Fruit fly (Drosophila melanogaster): Measurements from ENCODE around the gene CG42464.

The CG42464 gene

DNA sequence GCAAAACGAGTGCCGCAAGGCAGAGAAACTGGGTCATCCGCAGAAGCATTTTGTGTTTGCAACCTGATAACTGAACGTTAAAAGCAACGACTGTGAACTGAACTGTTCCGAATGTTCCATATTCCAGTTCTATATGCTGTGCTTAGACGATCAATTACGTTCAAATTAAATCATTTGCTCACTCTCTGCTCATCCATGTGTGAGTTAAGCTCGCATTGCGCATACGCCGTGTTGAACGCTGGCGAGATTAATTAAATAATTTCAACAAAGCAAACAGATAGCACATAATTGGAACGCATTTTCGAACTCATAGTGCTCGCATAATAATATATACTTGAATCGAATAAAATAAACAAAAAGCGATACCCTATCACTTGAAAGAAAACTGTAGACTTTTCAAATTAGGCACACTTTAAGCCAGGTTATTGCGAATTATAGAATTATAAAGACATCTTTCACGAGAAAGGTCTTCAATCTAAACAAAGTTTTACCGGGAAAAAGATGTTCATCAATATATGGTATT is at the start of gene CG42464, which contains the start of gene CG10031:
Gene CG42464, plus strand, starts transcription at position 473 of the 523 bp plus-strand sequence.
Gene CG10031, minus strand, starts transcription at position 101 of the 523 bp plus-strand sequence.
- no peak for TF ChIP-seq noc (tag; optimal IDR thresholded peaks at IDR 0.05)

DNA sequence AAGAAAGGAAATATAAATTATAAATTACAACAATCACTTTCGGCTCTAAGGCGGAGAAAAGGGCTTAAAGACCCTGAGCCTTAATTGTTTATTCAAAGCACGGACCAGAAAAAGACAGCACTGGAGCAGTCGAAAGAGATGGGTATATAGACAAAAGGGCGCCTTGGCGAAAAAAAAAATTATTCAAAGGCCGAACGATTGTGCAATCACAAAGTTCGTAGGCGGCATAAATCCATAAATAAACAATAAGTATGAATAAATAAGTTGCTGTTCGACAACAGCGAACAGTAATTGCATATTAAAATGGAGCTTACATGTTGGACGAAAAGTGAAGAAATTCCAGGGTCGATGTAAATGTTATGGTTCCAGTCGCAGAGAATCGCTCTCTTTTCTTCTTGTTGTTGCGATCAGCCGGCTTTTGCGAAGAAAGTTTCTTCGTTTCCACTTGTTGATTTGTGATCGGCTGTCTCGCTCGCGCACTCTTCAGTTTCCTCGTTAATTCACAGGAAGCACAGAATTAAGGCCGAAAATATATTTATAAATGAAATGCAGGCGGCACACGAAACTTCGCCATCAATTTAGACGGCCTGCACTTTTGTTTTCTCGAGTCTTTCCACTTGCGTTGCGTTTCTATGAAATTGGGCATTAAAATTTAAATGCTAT is 44.2 kb upstream of the CG42464 start:
- TF ChIP-seq noc (tag; optimal IDR thresholded peaks at IDR 0.05) = no peak

DNA sequence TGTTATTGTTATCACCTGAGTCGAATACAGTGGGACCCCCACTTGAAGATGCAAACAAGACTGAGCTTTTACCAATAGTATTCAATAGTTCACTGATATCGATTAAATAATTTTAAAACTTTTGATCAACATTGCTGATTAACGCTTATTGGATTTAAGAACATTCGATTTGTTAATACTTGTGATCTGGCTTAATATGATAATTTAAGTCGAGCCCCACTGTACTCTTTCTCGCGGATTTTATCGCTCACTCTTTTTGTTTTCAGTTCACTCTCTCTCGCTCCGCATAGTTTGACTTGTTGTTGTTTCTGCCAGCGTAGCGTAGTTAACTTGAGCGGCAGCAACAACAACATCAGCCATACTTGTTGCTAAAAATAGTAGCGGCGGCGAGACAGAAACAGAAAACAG is 43.6 kb upstream of the CG42464 start:
- peak; percentile 100 for TF ChIP-seq noc (tag; optimal IDR thresholded peaks at IDR 0.05)

DNA sequence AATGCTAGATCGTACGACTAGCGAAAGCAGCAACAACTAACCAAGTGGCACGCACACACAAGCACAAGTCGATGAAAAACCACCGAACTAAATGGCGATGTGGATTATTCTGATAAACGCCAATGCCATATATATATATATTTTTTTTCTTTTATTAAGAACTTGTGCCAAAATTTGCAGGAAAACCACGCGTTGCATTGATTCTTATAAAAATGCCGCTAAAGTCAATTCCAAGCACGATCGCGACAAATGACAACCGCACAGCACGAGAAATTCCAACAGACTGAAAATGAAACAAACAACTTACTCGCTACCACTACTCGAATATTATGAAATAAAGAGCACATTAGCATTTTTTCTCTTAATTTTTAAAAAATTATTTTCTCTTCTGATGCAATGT is 42.6 kb upstream of the CG42464 start, which contains the start of gene for:
Gene for, minus strand, starts transcription at position 287 of the 400 bp plus-strand sequence.
- TF ChIP-seq noc (tag; optimal IDR thresholded peaks at IDR 0.05) = no peak

DNA sequence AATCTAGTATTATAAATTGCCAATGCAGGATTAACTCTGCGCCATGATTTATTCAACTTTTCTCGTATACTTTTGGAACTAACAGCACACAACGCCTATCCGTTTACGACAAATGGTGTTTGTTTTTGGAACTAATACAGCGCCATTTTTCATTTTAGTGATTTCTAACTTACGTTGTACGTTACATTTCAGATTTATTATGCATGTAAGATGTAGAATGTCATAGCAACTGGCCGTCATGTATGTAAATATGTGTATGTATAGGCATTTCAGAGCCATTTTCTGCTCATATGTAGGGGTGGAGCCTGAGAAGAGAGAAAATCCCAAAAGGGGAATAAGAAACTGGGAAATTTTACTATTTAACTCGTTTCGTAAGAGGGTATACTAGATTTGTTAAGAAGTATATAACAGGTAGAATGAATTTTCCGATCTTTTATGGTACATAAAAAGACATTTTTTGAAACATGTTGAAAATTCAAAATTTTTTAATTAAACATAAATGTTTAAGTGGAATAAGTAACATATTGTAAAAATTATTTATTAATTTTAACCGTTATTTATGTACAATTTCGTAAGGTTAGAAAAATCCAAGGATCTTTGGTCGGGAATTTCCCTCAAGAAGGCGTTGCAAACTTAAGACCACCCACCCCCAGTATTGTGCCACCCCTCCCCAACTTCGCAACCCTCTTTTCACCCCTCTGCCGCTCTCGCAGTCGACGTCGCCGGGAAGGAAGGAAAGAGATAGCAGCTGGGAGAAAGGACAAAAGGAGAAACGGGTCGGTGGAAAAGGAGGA is 41.7 kb upstream of the CG42464 start:
- no peak for TF ChIP-seq noc (tag; optimal IDR thresholded peaks at IDR 0.05)

DNA sequence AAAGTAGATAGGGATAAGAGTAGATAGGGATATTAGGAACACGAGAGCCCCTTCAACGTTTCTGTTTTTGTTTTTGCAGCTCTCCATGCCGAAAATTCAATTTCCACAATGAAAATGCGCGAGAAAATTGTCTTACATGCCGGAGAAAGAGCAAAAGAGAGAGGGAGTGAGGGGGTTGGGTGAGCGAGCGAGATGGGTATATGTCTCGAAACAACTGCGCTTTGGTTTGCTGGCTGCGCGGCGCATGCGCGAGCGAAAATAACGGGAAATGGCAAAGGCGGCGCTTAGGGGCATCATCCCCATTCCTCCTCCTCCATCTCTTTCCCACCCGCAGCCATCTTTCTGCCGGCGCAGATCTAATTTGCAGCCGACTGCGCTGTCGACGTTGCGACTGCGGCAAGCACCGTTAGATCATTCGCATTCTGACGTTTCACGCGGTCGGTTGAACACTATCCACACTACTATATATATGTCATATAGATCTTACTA is 36.9 kb upstream of the CG42464 start, which contains the start of gene Drgx:
Gene Drgx, plus strand, starts transcription at position 439 of the 489 bp plus-strand sequence.
- TF ChIP-seq noc (tag; optimal IDR thresholded peaks at IDR 0.05) = no peak

DNA sequence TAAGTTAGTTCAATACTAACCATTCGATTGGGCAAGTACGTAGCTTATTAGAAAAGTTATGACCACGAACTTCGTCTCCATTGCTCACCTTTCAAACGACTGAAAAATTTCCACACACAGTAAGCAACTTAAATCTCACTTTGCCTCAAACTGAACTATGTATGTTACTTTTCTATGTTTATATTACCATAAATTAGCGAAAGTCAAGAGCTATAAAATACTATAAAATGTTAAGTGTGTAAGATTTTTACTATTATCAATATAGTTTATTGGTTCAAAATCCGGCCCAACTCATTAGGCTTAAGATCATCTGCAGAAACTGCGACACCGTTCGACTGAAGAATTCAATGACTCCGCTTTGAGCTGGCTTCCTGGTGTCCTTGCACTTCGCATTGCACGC is 30.8 kb upstream of the CG42464 start, which contains the start of gene Sfp24Ba:
Gene Sfp24Ba, minus strand, starts transcription at position 101 of the 400 bp plus-strand sequence.
- TF ChIP-seq noc (tag; optimal IDR thresholded peaks at IDR 0.05) = no peak

DNA sequence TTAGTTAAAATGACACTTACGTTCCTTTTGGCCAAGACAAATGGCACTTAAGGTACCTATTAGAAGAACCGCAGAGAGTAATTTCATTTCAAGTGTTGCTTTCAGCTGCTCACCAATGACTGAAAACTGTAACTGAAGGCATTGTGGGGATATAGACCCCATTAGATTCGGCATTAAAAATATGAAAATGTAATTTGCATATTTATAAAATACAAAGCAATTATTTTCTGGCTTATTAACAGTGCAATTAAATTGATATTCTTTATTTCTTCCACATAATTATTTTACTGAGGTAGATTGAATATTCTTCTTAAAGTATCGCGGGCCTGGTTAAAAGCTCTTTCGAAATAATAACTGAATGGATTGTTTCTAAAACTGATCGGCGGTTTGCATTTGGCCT is 30.2 kb upstream of the CG42464 start, which contains the start of gene Sfp24Bd:
Gene Sfp24Bd, minus strand, starts transcription at position 101 of the 400 bp plus-strand sequence.
- no peak for TF ChIP-seq noc (tag; optimal IDR thresholded peaks at IDR 0.05)

DNA sequence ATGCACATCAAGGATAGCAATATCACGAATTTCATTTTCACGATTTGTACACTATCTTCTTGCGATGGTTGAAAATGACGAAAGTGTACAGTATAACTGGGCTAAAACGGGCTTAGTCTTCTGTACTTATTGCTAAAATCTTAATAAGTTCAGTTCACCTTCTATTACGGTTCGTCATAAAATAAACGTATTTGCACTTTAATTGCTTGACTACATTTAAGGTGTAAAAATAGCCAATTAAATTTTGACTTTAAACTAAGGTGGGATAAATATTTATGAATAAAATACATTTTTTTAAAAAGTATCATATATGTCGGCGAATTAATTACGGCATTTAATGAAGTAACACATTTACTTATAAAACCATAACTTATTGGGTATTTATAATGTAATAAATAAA is 29.6 kb upstream of the CG42464 start, which contains the start of gene Sfp24Bb:
Gene Sfp24Bb, minus strand, starts transcription at position 101 of the 400 bp plus-strand sequence.
- no peak for TF ChIP-seq noc (tag; optimal IDR thresholded peaks at IDR 0.05)

DNA sequence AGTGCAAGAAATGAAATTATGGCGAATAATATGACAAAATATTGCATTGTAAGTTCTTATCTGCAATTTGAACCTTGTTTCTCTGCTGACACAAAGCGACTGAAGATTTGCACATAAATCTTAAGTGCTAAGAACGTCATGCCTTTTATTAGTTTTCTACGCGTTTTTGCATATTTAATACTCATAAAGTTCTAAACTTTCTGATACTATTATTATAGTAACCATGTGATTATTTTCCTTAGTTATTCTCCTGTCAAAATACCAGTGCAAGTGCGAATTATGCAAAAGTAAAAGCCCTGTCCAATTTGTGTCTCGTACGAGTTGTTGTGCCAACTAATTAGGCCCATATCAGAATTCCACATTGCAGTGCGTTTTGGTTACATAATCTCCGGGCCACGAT is 28.8 kb upstream of the CG42464 start, which contains the start of gene Sfp24Bc:
Gene Sfp24Bc, minus strand, starts transcription at position 101 of the 400 bp plus-strand sequence.
- no peak for TF ChIP-seq noc (tag; optimal IDR thresholded peaks at IDR 0.05)

DNA sequence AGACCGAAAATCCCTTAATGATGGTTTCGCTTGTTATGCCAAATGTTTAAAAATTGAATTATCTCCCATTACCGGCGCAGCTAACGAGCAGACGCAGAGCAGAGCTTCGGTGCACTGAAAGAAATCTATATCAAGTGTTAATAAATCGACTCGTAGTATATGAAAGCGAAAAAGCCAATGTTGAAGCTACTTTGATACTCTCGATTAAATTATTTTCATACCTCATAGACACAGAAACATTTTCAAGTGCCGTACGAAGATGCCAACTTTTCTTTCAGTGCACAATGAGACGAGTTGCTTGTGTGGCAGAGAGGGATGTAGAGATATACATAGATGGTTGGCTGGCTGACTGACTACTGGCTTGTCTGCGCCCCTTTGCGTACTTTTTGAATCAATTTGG is 23.5 kb upstream of the CG42464 start:
- TF ChIP-seq noc (tag; optimal IDR thresholded peaks at IDR 0.05) = no peak

DNA sequence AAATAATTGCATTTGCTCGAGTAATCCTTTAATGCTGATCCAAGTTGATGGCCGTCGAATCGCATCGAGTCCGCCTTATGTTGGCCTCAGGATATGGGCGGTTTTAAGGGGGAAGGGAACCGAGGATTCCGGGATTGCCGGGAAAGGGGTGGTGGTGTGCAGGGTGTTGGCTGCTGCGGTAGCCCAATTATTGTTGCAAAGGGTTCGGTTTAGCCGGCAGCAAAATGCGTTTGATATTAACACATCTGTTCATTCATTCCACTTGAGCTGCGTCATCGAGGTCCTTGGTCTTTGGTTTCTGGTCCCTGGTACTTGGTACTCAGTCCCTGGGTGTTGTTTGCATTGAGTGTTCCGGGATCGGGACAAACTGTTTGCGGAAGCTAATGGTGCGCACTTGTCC is 17.9 kb upstream of the CG42464 start:
- TF ChIP-seq noc (tag; optimal IDR thresholded peaks at IDR 0.05) = no peak

DNA sequence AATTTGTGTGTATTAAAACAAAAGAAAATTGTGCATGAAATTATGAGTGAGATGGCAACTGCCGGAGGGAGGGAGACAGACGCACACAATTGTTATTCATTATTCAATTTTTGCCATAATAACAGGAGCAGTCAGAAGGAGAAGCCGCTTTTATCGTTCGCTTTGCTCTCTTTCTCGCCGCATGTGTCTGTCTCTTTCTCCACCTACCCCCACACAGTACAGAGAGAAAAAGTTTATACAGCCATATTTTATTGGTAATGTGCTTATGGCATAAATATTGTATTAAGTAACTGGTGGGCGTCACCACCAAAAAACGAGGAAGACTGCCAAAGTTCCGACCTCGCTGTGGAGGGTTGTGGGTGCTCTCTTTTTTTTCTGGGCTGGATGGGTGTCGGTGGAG is 16.8 kb upstream of the CG42464 start:
- TF ChIP-seq noc (tag; optimal IDR thresholded peaks at IDR 0.05) = no peak

DNA sequence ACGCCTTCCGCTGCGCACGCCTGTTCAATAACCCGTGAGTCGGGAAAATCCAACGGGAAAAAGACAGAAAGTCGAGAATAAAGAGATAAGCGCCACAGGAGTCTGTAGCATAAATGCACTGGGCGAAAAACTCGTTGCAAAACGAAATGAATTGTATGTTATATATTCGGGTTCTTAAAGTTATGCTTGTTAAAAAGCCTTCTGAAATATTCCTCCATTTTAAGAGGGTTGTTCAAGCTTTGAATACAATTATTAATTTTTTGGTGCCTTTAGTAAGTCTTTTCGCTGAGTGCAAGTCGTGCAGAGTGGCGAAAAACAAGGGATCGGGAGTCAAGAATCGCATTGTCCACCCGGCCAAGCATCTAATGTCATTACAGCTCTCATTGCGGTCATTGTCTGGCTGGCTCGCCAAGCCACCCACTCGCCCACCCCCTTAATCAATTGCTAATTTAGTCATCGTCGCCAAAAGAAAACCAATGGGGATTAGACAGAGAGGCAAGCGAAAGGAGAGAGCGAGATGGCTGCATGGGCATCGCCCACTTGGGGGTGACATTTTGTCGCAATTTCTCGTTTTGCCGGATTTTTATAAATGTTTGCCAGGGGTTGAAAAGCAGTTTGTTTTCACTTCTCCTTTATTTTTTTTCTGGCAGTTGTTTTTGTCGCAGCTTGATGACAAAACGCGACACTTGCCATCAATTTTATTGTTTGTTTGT is 14.0 kb upstream of the CG42464 start:
- no peak for TF ChIP-seq noc (tag; optimal IDR thresholded peaks at IDR 0.05)

DNA sequence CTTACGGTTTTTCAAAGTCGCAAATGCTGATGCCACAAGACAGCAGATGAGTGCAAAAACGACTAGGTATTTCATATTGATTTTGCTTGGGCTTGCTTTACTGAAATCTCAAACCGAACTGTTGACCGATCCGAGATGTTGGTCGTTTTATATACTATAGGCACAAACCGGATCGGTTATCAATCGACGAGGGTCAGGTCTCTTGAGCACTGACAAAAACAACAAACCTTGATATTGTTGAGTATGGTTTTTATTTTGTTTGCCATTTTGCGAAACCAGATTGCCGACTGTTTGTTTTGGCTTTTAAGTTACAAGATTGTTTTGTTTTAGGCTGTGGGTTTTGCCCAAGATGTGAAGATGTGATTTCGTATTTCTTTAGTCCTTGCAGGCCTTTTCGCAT is 6.8 kb upstream of the CG42464 start, which contains the start of gene CG16704:
Gene CG16704, minus strand, starts transcription at position 122 of the 400 bp plus-strand sequence.
- TF ChIP-seq noc (tag; optimal IDR thresholded peaks at IDR 0.05) = no peak
